ENCODE assay signal across 2 worm cellular contexts in genomic region chrIII:8268296-8268695, ce11.
TF ChIP-seq lines count a peak whose summit lies in the region.

TSS of gene F09G8.7 (minus strand) at chrIII:8268355.
TSS of gene crn-7 (plus strand) at chrIII:8268531.

TF ChIP-seq in whole organism, L1 larva, 84 proteins besides CTCF, POLR2A, EP300 and RAD21 (continued from another document):
- TF ChIP-seq unc-98 (GFP tag; IDR thresholded peaks at IDR 0.05; lab: Robert Waterston, UW): no peak
- TF ChIP-seq nhr-12 (tag; optimal IDR thresholded peaks at IDR 0.05; lab: Kevin White, UChicago): no peak
- no peak for TF ChIP-seq ceh-90 (tag; optimal IDR thresholded peaks at IDR 0.05; lab: Kevin White, UChicago)
- no peak for TF ChIP-seq hlh-4 (tag; optimal IDR thresholded peaks at IDR 0.05; lab: Kevin White, UChicago)
- no peak for TF ChIP-seq elt-3 (tag; optimal IDR thresholded peaks at IDR 0.05; lab: Kevin White, UChicago)
- TF ChIP-seq nhr-28 (tag; optimal IDR thresholded peaks at IDR 0.05; lab: Kevin White, UChicago): no peak
- peak in 2 of 3 experiments; percentile 36 to 44 for TF ChIP-seq dpl-1 (GFP tag; optimal IDR thresholded peaks at IDR 0.05; lab: Kevin White, UChicago)
- TF ChIP-seq lin-39 (tag; optimal IDR thresholded peaks at IDR 0.05; lab: Kevin White, UChicago): no peak
- no peak for TF ChIP-seq pqm-1 (tag; optimal IDR thresholded peaks at IDR 0.05; lab: Kevin White, UChicago)
- TF ChIP-seq nhr-19 (GFP tag; conservative IDR thresholded peaks at IDR 0.05; lab: Robert Waterston, UW): no peak
- no peak for TF ChIP-seq fkh-4 (tag; optimal IDR thresholded peaks at IDR 0.05; lab: Kevin White, UChicago; ENCODE audit: borderline replicate concordance)
- TF ChIP-seq mdl-1 (tag; optimal IDR thresholded peaks at IDR 0.05; lab: Kevin White, UChicago): no peak
- no peak for TF ChIP-seq elt-2 (tag; optimal IDR thresholded peaks at IDR 0.05; lab: Kevin White, UChicago)
- no peak for TF ChIP-seq irx-1 (tag; optimal IDR thresholded peaks at IDR 0.05; lab: Kevin White, UChicago)
- no peak for TF ChIP-seq efl-3 (GFP tag; optimal IDR thresholded peaks at IDR 0.05; lab: Kevin White, UChicago)
- peak; percentile 46 for TF ChIP-seq blmp-1 (tag; optimal IDR thresholded peaks at IDR 0.05; lab: Kevin White, UChicago)
- TF ChIP-seq aly-2 (tag; optimal IDR thresholded peaks at IDR 0.05; lab: Kevin White, UChicago): no peak
- TF ChIP-seq nhr-85 (tag; lab: Kevin White, UChicago): no peak
- TF ChIP-seq ztf-4 (tag; optimal IDR thresholded peaks at IDR 0.05; lab: Kevin White, UChicago): no peak
- TF ChIP-seq lin-15B (tag; optimal IDR thresholded peaks at IDR 0.05; lab: Kevin White, UChicago): peak; percentile 15
- TF ChIP-seq tlp-1 (tag; optimal IDR thresholded peaks at IDR 0.05; lab: Kevin White, UChicago): no peak
- no peak for TF ChIP-seq C04F5.9 (tag; optimal IDR thresholded peaks at IDR 0.05; lab: Kevin White, UChicago)
- TF ChIP-seq zip-4 (GFP tag; optimal IDR thresholded peaks at IDR 0.05; lab: Kevin White, UChicago): no peak
- TF ChIP-seq skn-1 (tag; optimal IDR thresholded peaks at IDR 0.05; lab: Kevin White, UChicago): peak; percentile 25
- no peak for TF ChIP-seq fkh-8 (tag; optimal IDR thresholded peaks at IDR 0.05; lab: Kevin White, UChicago)
- TF ChIP-seq unc-30 (tag; optimal IDR thresholded peaks at IDR 0.05; lab: Kevin White, UChicago): no peak
- no peak for TF ChIP-seq nhr-47 (tag; optimal IDR thresholded peaks at IDR 0.05; lab: Kevin White, UChicago)
- TF ChIP-seq lsy-2 (tag; optimal IDR thresholded peaks at IDR 0.05; lab: Kevin White, UChicago): peak in 1 of 2 experiments; percentile 55
- TF ChIP-seq egl-27 (tag; optimal IDR thresholded peaks at IDR 0.05; lab: Kevin White, UChicago): no peak
- TF ChIP-seq alr-1 (tag; optimal IDR thresholded peaks at IDR 0.05; lab: Kevin White, UChicago; ENCODE audit: borderline replicate concordance): no peak
- TF ChIP-seq nhr-84 (tag; optimal IDR thresholded peaks at IDR 0.05; lab: Kevin White, UChicago): no peak
- no peak for TF ChIP-seq nhr-77 (tag; optimal IDR thresholded peaks at IDR 0.05; lab: Kevin White, UChicago)
- no peak for TF ChIP-seq ceh-8 (GFP tag; optimal IDR thresholded peaks at IDR 0.05; lab: Kevin White, UChicago)
- no peak for TF ChIP-seq fos-1 (tag; optimal IDR thresholded peaks at IDR 0.05; lab: Kevin White, UChicago)
- no peak for TF ChIP-seq ama-1 (optimal IDR thresholded peaks at IDR 0.05; lab: Kevin White, UChicago)
- TF ChIP-seq ceh-82 (tag; optimal IDR thresholded peaks at IDR 0.05; lab: Kevin White, UChicago): peak in 1 of 3 experiments; percentile 31
- TF ChIP-seq nhr-20 (tag; optimal IDR thresholded peaks at IDR 0.05; lab: Kevin White, UChicago): no peak
- peak; percentile 45 for TF ChIP-seq rnt-1 (tag; optimal IDR thresholded peaks at IDR 0.05; lab: Kevin White, UChicago)
- TF ChIP-seq nhr-90 (tag; optimal IDR thresholded peaks at IDR 0.05; lab: Kevin White, UChicago; ENCODE audit: poor library complexity): no peak
- TF ChIP-seq unc-130 (tag; optimal IDR thresholded peaks at IDR 0.05; lab: Kevin White, UChicago): no peak
- no peak for TF ChIP-seq unc-86 (tag; optimal IDR thresholded peaks at IDR 0.05; lab: Kevin White, UChicago)
- TF ChIP-seq dsc-1 (tag; optimal IDR thresholded peaks at IDR 0.05; lab: Kevin White, UChicago): no peak
- no peak for TF ChIP-seq C34B4.2 (tag; optimal IDR thresholded peaks at IDR 0.05; lab: Kevin White, UChicago)
- TF ChIP-seq lir-3 (tag; optimal IDR thresholded peaks at IDR 0.05; lab: Kevin White, UChicago; ENCODE audit: poor library complexity): peak; percentile 24
- TF ChIP-seq nhr-76 (tag; optimal IDR thresholded peaks at IDR 0.05; lab: Kevin White, UChicago): no peak
- TF ChIP-seq efl-1 (optimal IDR thresholded peaks at IDR 0.05; lab: Kevin White, UChicago): peak; percentile 32 to 36
- peak in 1 of 2 experiments; percentile 17 for TF ChIP-seq efl-1 (GFP tag; optimal IDR thresholded peaks at IDR 0.05 in 1 of 2; lab: Kevin White, UChicago)
- TF ChIP-seq pax-3 (tag; optimal IDR thresholded peaks at IDR 0.05; lab: Kevin White, UChicago): no peak
- no peak for TF ChIP-seq ceh-88 (GFP tag; IDR thresholded peaks at IDR 0.05; lab: Robert Waterston, UW)
- no peak for TF ChIP-seq ceh-63 (GFP tag; optimal IDR thresholded peaks at IDR 0.05; lab: Kevin White, UChicago)

TF ChIP-seq in whole organism, L4 larva, 104 proteins besides CTCF, POLR2A, EP300 and RAD21 (continued from another document):
- TF ChIP-seq spr-1 (tag; optimal IDR thresholded peaks at IDR 0.05; lab: Kevin White, UChicago) (no peak), F26F4.8 (GFP tag; conservative IDR thresholded peaks at IDR 0.05; lab: Robert Waterston, UW) (no peak), hlh-30 (tag; optimal IDR thresholded peaks at IDR 0.05; lab: Kevin White, UChicago; ENCODE audit: insufficient read depth) (peak; percentile 55), unc-62 (GFP tag; optimal IDR thresholded peaks at IDR 0.05 in 1 of 2; lab: Kevin White, UChicago) (peak in 1 of 2 experiments; percentile 57), unc-62 (tag; optimal IDR thresholded peaks at IDR 0.05; lab: Kevin White, UChicago) (no peak), F49E8.2 (tag; optimal IDR thresholded peaks at IDR 0.05; lab: Kevin White, UChicago; ENCODE audit: borderline replicate concordance) (no peak), hlh-11 (tag; optimal IDR thresholded peaks at IDR 0.05; lab: Kevin White, UChicago) (peak; percentile 38), daf-16 (GFP tag; optimal IDR thresholded peaks at IDR 0.05; lab: Kevin White, UChicago) (no peak), daf-16 (tag; optimal IDR thresholded peaks at IDR 0.05; lab: Kevin White, UChicago) (peak; percentile 15), Y5F2A.4 (GFP tag; optimal IDR thresholded peaks at IDR 0.05; lab: Kevin White, UChicago) (no peak), mes-2 (tag; optimal IDR thresholded peaks at IDR 0.05; lab: Kevin White, UChicago; ENCODE audit: poor library complexity, severe bottlenecking) (peak; percentile 67), ceh-62 (tag; optimal IDR thresholded peaks at IDR 0.05; lab: Kevin White, UChicago) (no peak)
